Worm (Caenorhabditis elegans) whole organism, L2 larva: Measurements from ENCODE around the gene M163.21.

Experiments
- F13H6.1 ChIP-seq: sonication (generic microtip); optimal IDR thresholded peaks from 2 replicates; lab custom pipeline; 2016; ENCODE audit warnings: missing genetic modification characterization, missing compliant biosample characterization
- R02D3.7 ChIP-seq: fragments of 150-350 bp; optimal IDR thresholded peaks from 2 replicates; lab custom pipeline; 2014; ENCODE audit warnings: missing biosample characterization, missing genetic modification characterization
- ZK546.5 ChIP-seq: sonication (generic microtip); optimal IDR thresholded peaks from 2 replicates; lab custom pipeline; 2017; ENCODE audit warnings: missing biosample characterization, missing genetic modification characterization
- aly-2 ChIP-seq: fragments of 150-350 bp; optimal IDR thresholded peaks from 2 replicates; lab custom pipeline; 2014; ENCODE audit warnings: missing biosample characterization, missing genetic modification characterization
- ama-1 ChIP-seq: fragments of 150-350 bp; optimal IDR thresholded peaks from 2 replicates; lab custom pipeline; 2018; ENCODE audit warnings: inconsistent platforms
- ceh-16 ChIP-seq: fragments of 150-350 bp; optimal IDR thresholded peaks from 2 replicates; lab custom pipeline; 2014; ENCODE audit warnings: missing biosample characterization, missing genetic modification characterization
- ceh-82 ChIP-seq: fragments of 150-350 bp; optimal IDR thresholded peaks from 2 replicates; lab custom pipeline; 2014; ENCODE audit warnings: missing biosample characterization, missing genetic modification characterization
- nhr-10 ChIP-seq: sonication (generic microtip); optimal IDR thresholded peaks from 2 replicates; lab custom pipeline; 2017; ENCODE audit warnings: missing biosample characterization, missing genetic modification characterization
- nhr-11 ChIP-seq: fragments of 150-350 bp; optimal IDR thresholded peaks from 2 replicates; lab custom pipeline; 2014; ENCODE audit warnings: missing biosample characterization, missing genetic modification characterization
- nhr-21 ChIP-seq: fragments of 150-350 bp; optimal IDR thresholded peaks from 2 replicates; lab custom pipeline; 2014; ENCODE audit warnings: missing biosample characterization, missing genetic modification characterization
- skn-1 ChIP-seq: sonication (generic microtip); optimal IDR thresholded peaks from 2 replicates; lab custom pipeline; 2017; ENCODE audit warnings: missing biosample characterization, missing genetic modification characterization
- sma-3 ChIP-seq: sonication (generic microtip); optimal IDR thresholded peaks from 2 replicates; lab custom pipeline; 2016; ENCODE audit warnings: missing genetic modification reagents, missing genetic modification characterization, missing compliant biosample characterization
- unc-62 ChIP-seq: fragments of 150-350 bp; optimal IDR thresholded peaks from 2 replicates; lab custom pipeline; 2014; ENCODE audit warnings: missing biosample characterization, missing genetic modification reagents, missing genetic modification characterization

DNA sequence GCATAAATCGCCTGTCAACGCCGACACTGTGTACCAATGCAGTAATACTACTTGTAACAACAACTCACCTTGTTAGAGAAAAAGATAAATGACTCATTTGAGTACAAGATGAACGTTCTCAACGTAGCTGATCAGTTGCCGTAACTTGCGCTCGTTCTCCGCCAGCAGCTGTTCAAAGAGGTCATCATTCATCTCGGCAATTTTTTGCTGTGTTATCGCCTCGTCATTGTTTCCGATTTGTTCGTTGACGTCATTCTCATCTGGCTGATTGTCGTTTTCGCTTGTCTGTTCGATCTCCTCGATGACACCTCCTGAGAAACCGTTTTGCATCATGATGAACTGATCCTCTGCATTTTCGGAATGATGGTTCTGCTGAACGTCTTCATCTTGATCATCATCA, 36.6 kb downstream of the M163.21 start:
- no peak for TF ChIP-seq unc-62
- TF ChIP-seq nhr-10 (tag; lab: Kevin White, UChicago) = no peak
- no peak for TF ChIP-seq ceh-82 (tag; lab: Kevin White, UChicago)
- no peak for TF ChIP-seq ama-1 (lab: Kevin White, UChicago)
- peak; percentile 69 for TF ChIP-seq F13H6.1 (tag; lab: Kevin White, UChicago)
- TF ChIP-seq skn-1 (tag; lab: Kevin White, UChicago) = no peak
- TF ChIP-seq sma-3 (GFP tag; lab: Kevin White, UChicago) = peak; percentile 63
- no peak for TF ChIP-seq nhr-11 (tag; lab: Kevin White, UChicago)
- TF ChIP-seq R02D3.7 (tag; lab: Kevin White, UChicago) = no peak
- TF ChIP-seq ceh-16 (tag; lab: Kevin White, UChicago) = no peak
- no peak for TF ChIP-seq aly-2 (tag; lab: Kevin White, UChicago)
- no peak for TF ChIP-seq ZK546.5 (tag; lab: Kevin White, UChicago)
- TF ChIP-seq nhr-21 (tag; lab: Kevin White, UChicago) = peak; percentile 63
